Fruit fly (Drosophila melanogaster) Kc167 (cell line): Measurements from ENCODE around the gene CG15599.

Experiments
- Myc ChIP-seq: fragments of >200 bp; optimal IDR thresholded peaks from 2 replicates; lab custom pipeline; 2017; ENCODE audit warnings: missing external identifiers
- Sin3A ChIP-seq: fragments of >200 bp; optimal IDR thresholded peaks from 2 replicates; lab custom pipeline; 2018; ENCODE audit warnings: missing external identifiers
- h ChIP-seq: fragments of >200 bp; optimal IDR thresholded peaks from 3 replicates; lab custom pipeline; 2018; ENCODE audit warnings: missing external identifiers
- insv ChIP-seq: fragments of >200 bp; optimal IDR thresholded peaks from 3 replicates; lab custom pipeline; 2018; ENCODE audit warnings: missing external identifiers
- psq ChIP-seq: fragments of >200 bp; optimal IDR thresholded peaks from 2 replicates; lab custom pipeline; 2017; ENCODE audit warnings: missing external identifiers
- ttk ChIP-seq: sonication (Bioruptor generic); optimal IDR thresholded peaks from 2 replicates; lab custom pipeline; 2017; ENCODE audit warnings: missing external identifiers

The CG15599 gene

dm6 chrX:15643922-15644321, 44.7 kb downstream of the CG15599 start, which contains the start of gene CG8117:
CG8117 (plus strand) TSS chrX:15644222.
- TF ChIP-seq Myc (lab: Kevin White, UChicago): no peak
- no peak for TF ChIP-seq ttk (lab: Kevin White, UChicago)
- TF ChIP-seq h: no peak
- no peak for TF ChIP-seq psq
- TF ChIP-seq insv: no peak
- TF ChIP-seq Sin3A: no peak

dm6 chrX:15643210-15643609, 45.4 kb downstream of the CG15599 start:
- no peak for TF ChIP-seq psq
- no peak for TF ChIP-seq h
- TF ChIP-seq Sin3A: no peak
- no peak for TF ChIP-seq insv
- TF ChIP-seq Myc (lab: Kevin White, UChicago): no peak
- no peak for TF ChIP-seq ttk (lab: Kevin White, UChicago)

- TF ChIP-seq psq (no peak), Myc (lab: Kevin White, UChicago) (no peak), h (no peak), Sin3A (no peak), insv (no peak), ttk (lab: Kevin White, UChicago) (no peak)
These were observed 46.6 kb downstream of the CG15599 start for dm6 chrX:15642056-15642455.

dm6 chrX:15639929-15640328, 48.7 kb downstream of the CG15599 start:
- TF ChIP-seq Myc (lab: Kevin White, UChicago): no peak
- no peak for TF ChIP-seq psq
- no peak for TF ChIP-seq insv
- no peak for TF ChIP-seq h
- no peak for TF ChIP-seq Sin3A
- TF ChIP-seq ttk (lab: Kevin White, UChicago): no peak

DNA sequence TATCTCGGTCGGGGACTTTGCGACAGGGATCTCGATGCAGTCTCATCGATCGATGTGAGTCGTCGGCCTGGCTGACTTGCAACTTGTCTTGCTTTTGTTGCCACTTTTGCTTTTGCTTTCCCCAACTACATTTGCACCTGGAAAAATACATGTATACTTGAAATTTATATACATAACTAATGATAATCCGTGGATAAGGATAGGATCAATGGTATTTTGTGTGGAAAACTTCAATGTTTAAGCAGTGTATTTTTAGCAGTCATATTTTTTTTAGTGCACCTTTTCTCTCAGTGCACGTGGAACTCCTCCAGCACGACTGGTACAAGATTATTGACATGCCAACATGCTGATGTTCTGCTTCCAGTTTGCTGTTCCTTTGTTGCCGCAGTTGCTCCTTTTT, 49.6 kb downstream of the CG15599 start:
- TF ChIP-seq insv (no peak), psq (no peak), ttk (lab: Kevin White, UChicago) (no peak), Sin3A (no peak), h (no peak), Myc (lab: Kevin White, UChicago) (no peak)
